Worm (Caenorhabditis elegans): ENCODE results near the gene rpl-3.
A peak's percentile ranks its signal among the peaks of the same experiment; 100 is the strongest.

The rpl-3 gene

DNA sequence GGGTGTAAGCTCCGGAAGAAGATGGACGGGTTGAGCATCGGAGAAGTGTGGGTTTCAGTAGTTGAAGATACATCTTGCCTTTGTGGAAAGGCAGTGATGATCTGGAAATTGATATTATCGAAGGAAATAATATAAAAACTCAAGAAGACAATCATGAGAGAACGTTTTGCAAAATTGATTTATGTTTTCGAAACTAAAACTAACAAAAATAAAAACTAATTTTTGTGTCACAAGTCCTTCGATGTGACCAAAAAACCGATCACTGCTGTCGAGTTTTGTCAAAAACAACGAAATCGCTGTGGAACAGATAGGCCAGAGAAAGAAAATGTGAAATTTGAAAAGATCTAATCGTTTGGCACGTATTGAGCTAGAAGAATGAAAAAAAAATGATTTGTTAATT lies 39.9 kb downstream of the rpl-3 start, which contains the start of gene mmcm-1:
Gene mmcm-1 (minus strand): TSS at position 101 of the 400 bp plus-strand sequence.
- TF ChIP-seq tbx-2 (tag; optimal IDR thresholded peaks at IDR 0.05) (no peak), unc-3 (GFP tag; conservative IDR thresholded peaks at IDR 0.05) (no peak), unc-3 (tag; optimal IDR thresholded peaks at IDR 0.05) (no peak), ceh-31 (tag; optimal IDR thresholded peaks at IDR 0.05) (no peak), ahr-1 (tag; optimal IDR thresholded peaks at IDR 0.05) (no peak), pha-2 (tag; optimal IDR thresholded peaks at IDR 0.05) (no peak), eyg-1 (tag; optimal IDR thresholded peaks at IDR 0.05) (no peak), pat-9 (tag; optimal IDR thresholded peaks at IDR 0.05) (no peak), ceh-18 (tag; optimal IDR thresholded peaks at IDR 0.05) (no peak), ceh-2 (tag; optimal IDR thresholded peaks at IDR 0.05) (no peak), madf-2 (tag; optimal IDR thresholded peaks at IDR 0.05) (no peak), fkh-10 (GFP tag; optimal IDR thresholded peaks at IDR 0.05) (no peak), nhr-232 (tag; optimal IDR thresholded peaks at IDR 0.05) (no peak), ceh-14 (tag; optimal IDR thresholded peaks at IDR 0.05) (no peak), hlh-15 (tag; optimal IDR thresholded peaks at IDR 0.05) (no peak), lim-6 (tag; optimal IDR thresholded peaks at IDR 0.05) (no peak), pqm-1 (tag; optimal IDR thresholded peaks at IDR 0.05) (no peak)

DNA sequence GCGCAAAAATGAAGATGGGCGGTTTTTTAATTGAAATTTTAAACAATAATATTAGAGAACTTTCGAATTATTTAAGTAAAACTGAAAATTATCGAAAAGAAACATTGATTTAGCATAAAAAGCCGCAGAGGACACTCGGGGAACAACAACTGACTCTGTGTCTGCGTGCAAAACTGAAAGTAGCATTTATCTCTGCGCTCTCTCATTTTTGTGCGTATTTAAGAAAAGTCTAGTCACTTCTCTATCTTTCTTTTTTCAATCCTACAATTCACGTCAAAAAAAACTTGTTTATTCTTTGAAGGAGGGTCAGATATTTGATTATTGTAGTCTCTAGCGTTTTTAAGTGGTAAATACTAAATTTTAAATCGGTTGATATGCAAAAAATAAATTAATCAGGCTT lies 40.6 kb downstream of the rpl-3 start:
- TF ChIP-seq hlh-15 (tag; optimal IDR thresholded peaks at IDR 0.05) (no peak), nhr-11 (tag; optimal IDR thresholded peaks at IDR 0.05) (no peak), ceh-24 (tag; optimal IDR thresholded peaks at IDR 0.05) (no peak), fax-1 (tag; optimal IDR thresholded peaks at IDR 0.05) (no peak), unc-86 (tag; optimal IDR thresholded peaks at IDR 0.05) (no peak), pat-9 (tag; optimal IDR thresholded peaks at IDR 0.05) (no peak), ceh-9 (tag; optimal IDR thresholded peaks at IDR 0.05) (no peak), nfya-1 (tag; optimal IDR thresholded peaks at IDR 0.05) (no peak), zip-5 (tag; optimal IDR thresholded peaks at IDR 0.05) (no peak), sox-4 (tag; optimal IDR thresholded peaks at IDR 0.05) (no peak), pax-1 (tag; optimal IDR thresholded peaks at IDR 0.05) (no peak), unc-42 (tag; optimal IDR thresholded peaks at IDR 0.05) (no peak), ets-4 (tag; optimal IDR thresholded peaks at IDR 0.05) (no peak), ttx-3 (tag; optimal IDR thresholded peaks at IDR 0.05) (no peak), ceh-14 (tag; optimal IDR thresholded peaks at IDR 0.05) (no peak), che-1 (tag; optimal IDR thresholded peaks at IDR 0.05) (no peak), K02D7.2 (tag; optimal IDR thresholded peaks at IDR 0.05) (no peak), sox-2 (GFP tag; IDR thresholded peaks at IDR 0.05) (no peak)

DNA sequence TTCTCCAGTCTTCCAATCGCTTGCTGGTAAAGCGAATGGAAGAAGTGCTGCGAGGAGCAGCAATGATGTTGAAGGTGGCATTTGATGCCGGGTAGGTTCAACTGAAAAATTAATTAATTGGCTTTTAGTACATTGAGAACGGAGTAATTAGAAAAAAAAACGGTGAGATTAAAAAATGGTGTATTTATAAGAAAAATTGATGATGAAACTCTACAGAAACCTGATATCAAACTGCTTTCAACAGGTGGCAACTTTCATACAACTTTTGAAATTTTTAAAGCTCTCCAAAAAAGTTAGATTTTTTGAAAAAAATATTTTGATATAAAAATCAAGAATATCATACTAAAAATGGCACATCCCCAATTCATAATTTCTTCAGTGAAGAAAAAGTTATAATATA lies 46.4 kb downstream of the rpl-3 start, which contains the start of gene pat-3:
Gene pat-3 (minus strand): TSS at position 101 of the 400 bp plus-strand sequence.
- TF ChIP-seq gmeb-2 (tag; optimal IDR thresholded peaks at IDR 0.05) (no peak), lim-6 (tag; optimal IDR thresholded peaks at IDR 0.05) (no peak), fkh-6 (tag; optimal IDR thresholded peaks at IDR 0.05) (no peak), hlh-13 (GFP tag; optimal IDR thresholded peaks at IDR 0.05) (no peak), ceh-18 (tag; optimal IDR thresholded peaks at IDR 0.05) (no peak), ceh-22 (tag; optimal IDR thresholded peaks at IDR 0.05) (no peak), ref-2 (tag; optimal IDR thresholded peaks at IDR 0.05) (no peak), ceh-48 (tag; optimal IDR thresholded peaks at IDR 0.05) (no peak), lin-11 (tag; optimal IDR thresholded peaks at IDR 0.05) (no peak), fax-1 (tag; optimal IDR thresholded peaks at IDR 0.05) (no peak), hlh-30 (tag; optimal IDR thresholded peaks at IDR 0.05; ENCODE audit: insufficient read depth) (no peak)

DNA sequence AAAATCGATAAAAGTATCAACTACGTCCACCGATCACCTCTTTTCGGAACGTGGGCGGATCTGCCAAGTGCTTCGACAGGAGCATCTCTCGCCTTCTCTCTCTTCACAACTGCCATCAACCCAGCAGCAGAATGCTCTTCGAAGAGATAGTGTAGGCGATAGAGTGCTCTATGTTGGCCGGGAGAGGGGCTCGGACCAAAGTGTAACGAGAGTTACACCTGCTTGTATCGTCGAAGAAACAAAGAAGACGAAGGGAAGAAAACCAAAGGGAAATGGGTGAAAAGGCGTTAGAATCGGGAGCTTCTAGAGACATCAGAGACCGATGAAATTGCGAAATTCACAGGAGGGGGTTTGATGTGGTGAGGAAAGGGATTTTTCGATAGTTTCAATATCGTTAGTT lies 47.2 kb downstream of the rpl-3 start:
- no peak for TF ChIP-seq ztf-16 (tag; optimal IDR thresholded peaks at IDR 0.05)
- TF ChIP-seq ceh-18 (tag; optimal IDR thresholded peaks at IDR 0.05): peak; percentile 43
- TF ChIP-seq unc-42 (tag; optimal IDR thresholded peaks at IDR 0.05): no peak
- no peak for TF ChIP-seq elt-4 (tag; optimal IDR thresholded peaks at IDR 0.05)
- TF ChIP-seq ceh-34 (tag; optimal IDR thresholded peaks at IDR 0.05): peak; percentile 10
- TF ChIP-seq pax-1 (tag; optimal IDR thresholded peaks at IDR 0.05): no peak
- TF ChIP-seq odd-2 (tag; optimal IDR thresholded peaks at IDR 0.05): no peak
- no peak for TF ChIP-seq syd-9 (tag; optimal IDR thresholded peaks at IDR 0.05)
- TF ChIP-seq ref-2 (tag; optimal IDR thresholded peaks at IDR 0.05): no peak
- TF ChIP-seq nfya-1 (tag; optimal IDR thresholded peaks at IDR 0.05): peak; percentile 3
- TF ChIP-seq rnt-1 (tag; optimal IDR thresholded peaks at IDR 0.05): peak; percentile 63
- peak; percentile 4 for TF ChIP-seq ceh-31 (tag; optimal IDR thresholded peaks at IDR 0.05)
- no peak for TF ChIP-seq pha-2 (tag; optimal IDR thresholded peaks at IDR 0.05)
- TF ChIP-seq ceh-9 (tag; optimal IDR thresholded peaks at IDR 0.05): no peak
- TF ChIP-seq unc-55 (GFP tag; optimal IDR thresholded peaks at IDR 0.05): peak; percentile 78
- peak; percentile 21 for TF ChIP-seq tbx-2 (tag; optimal IDR thresholded peaks at IDR 0.05)
